Worm (Caenorhabditis elegans) whole organism, young adult: Measurements from ENCODE around the gene C24F3.2.

Experiments used
- F49E8.2 ChIP-seq: sonication (generic microtip); optimal IDR thresholded peaks from 3 replicates; lab custom pipeline; 2017; ENCODE audit warnings: missing genetic modification characterization, mild to moderate bottlenecking, missing compliant biosample characterization, antibody characterized with exemption, moderate library complexity; ENCODE audit not compliant: insufficient read depth
- F52B5.7 ChIP-seq: sonication (generic microtip); optimal IDR thresholded peaks from 2 replicates; lab custom pipeline; 2016; ENCODE audit warnings: mild to moderate bottlenecking, missing genetic modification characterization, missing compliant biosample characterization
- K11D2.4 ChIP-seq: fragments of 200-800 bp; sonication (Bioruptor generic); IDR thresholded peaks from 2 replicates; pipeline ENCODE4 v1.3.6; 2022; ENCODE audit warnings: missing genetic modification reagents, missing genetic modification characterization, missing compliant biosample characterization
- Y53F4B.3 ChIP-seq: fragments of 200-800 bp; sonication (Bioruptor generic); IDR thresholded peaks from 2 replicates; pipeline ENCODE4 v1.3.6; 2022; ENCODE audit warnings: missing genetic modification reagents, missing genetic modification characterization, missing compliant biosample characterization
- Y53G8AR.9 ChIP-seq: fragments of 200-800 bp; sonication (Bioruptor generic); conservative IDR thresholded peaks from 2 replicates; pipeline ENCODE4 v1.3.6; 2022; ENCODE audit warnings: missing genetic modification reagents, missing genetic modification characterization, missing compliant biosample characterization
- Y79H2A.3 ChIP-seq: fragments of 200-800 bp; sonication (Bioruptor generic); conservative IDR thresholded peaks from 2 replicates; pipeline ENCODE4 v1.3.6; 2022; ENCODE audit warnings: missing genetic modification reagents, missing genetic modification characterization, missing compliant biosample characterization
- ama-1 ChIP-seq, 3 experiments: fragments of 150-350 bp in 1 of 3; sonication (generic microtip) in 2 of 3; optimal IDR thresholded peaks; 2 replicates each; lab custom pipeline; 2014 to 2018; ENCODE audit warnings: missing biosample characterization in 2 of 3, missing genetic modification characterization in 2 of 3, missing genetic modification reagents in 2 of 3
- attf-3 ChIP-seq: fragments of 200-800 bp; sonication (Bioruptor generic); conservative IDR thresholded peaks from 2 replicates; pipeline ENCODE4 v1.3.6; 2022; ENCODE audit warnings: missing genetic modification reagents, missing genetic modification characterization, missing compliant biosample characterization
- attf-6 ChIP-seq: fragments of 200-800 bp; sonication (Bioruptor generic); IDR thresholded peaks from 2 replicates; pipeline ENCODE4 v1.3.6; 2022; ENCODE audit warnings: missing genetic modification reagents, missing genetic modification characterization, missing compliant biosample characterization
- bed-1 ChIP-seq: fragments of 200-800 bp; sonication (Bioruptor generic); IDR thresholded peaks from 2 replicates; pipeline ENCODE4 v1.3.6; 2022; ENCODE audit warnings: missing genetic modification reagents, missing genetic modification characterization, missing compliant biosample characterization
- bed-2 ChIP-seq: fragments of 200-800 bp; sonication (Bioruptor generic); IDR thresholded peaks from 2 replicates; pipeline ENCODE4 v1.3.6; 2022; ENCODE audit warnings: missing genetic modification reagents, missing genetic modification characterization, missing compliant biosample characterization
- ccch-3 ChIP-seq: fragments of 200-800 bp; sonication (Bioruptor generic); optimal IDR thresholded peaks from 2 replicates; lab custom pipeline; 2018; ENCODE audit warnings: mild to moderate bottlenecking, missing genetic modification characterization, missing compliant biosample characterization
- cebp-2 ChIP-seq: fragments of 200-800 bp; sonication (Bioruptor generic); IDR thresholded peaks from 2 replicates; pipeline ENCODE4 v1.3.6; 2022; ENCODE audit warnings: missing genetic modification characterization, missing compliant biosample characterization
- ceh-79 ChIP-seq: sonication (generic microtip); optimal IDR thresholded peaks from 2 replicates; lab custom pipeline; 2017; ENCODE audit warnings: mild to moderate bottlenecking, missing genetic modification characterization, missing compliant biosample characterization
- egl-18 ChIP-seq: fragments of 200-800 bp; sonication (Bioruptor generic); IDR thresholded peaks from 2 replicates; pipeline ENCODE4 v1.3.6; 2022; ENCODE audit warnings: missing genetic modification reagents, missing genetic modification characterization, missing compliant biosample characterization
- egrh-3 ChIP-seq: fragments of 200-800 bp; sonication (Bioruptor generic); IDR thresholded peaks from 2 replicates; pipeline ENCODE4 v1.3.6; 2022; ENCODE audit warnings: missing genetic modification reagents, missing genetic modification characterization, missing compliant biosample characterization
- ets-4 ChIP-seq: fragments of 200-800 bp; sonication (Bioruptor generic); optimal IDR thresholded peaks from 2 replicates; lab custom pipeline; 2018; ENCODE audit warnings: mild to moderate bottlenecking, missing genetic modification characterization, missing compliant biosample characterization
- fkh-3 ChIP-seq: sonication (generic microtip); optimal IDR thresholded peaks from 2 replicates; lab custom pipeline; 2016; ENCODE audit warnings: mild to moderate bottlenecking, missing genetic modification characterization, missing compliant biosample characterization
- hlh-12 ChIP-seq: sonication (generic microtip); optimal IDR thresholded peaks from 2 replicates; lab custom pipeline; 2016; ENCODE audit warnings: missing genetic modification characterization, missing compliant biosample characterization
- hlh-26 ChIP-seq: fragments of 200-800 bp; sonication (Bioruptor generic); conservative IDR thresholded peaks from 2 replicates; pipeline ENCODE4 v1.3.6; 2022; ENCODE audit warnings: missing genetic modification reagents, missing genetic modification characterization, missing compliant biosample characterization
- hmg-20 ChIP-seq: fragments of 200-800 bp; sonication (Bioruptor generic); IDR thresholded peaks from 2 replicates; pipeline ENCODE4 v1.3.6; 2022; ENCODE audit warnings: missing genetic modification reagents, missing genetic modification characterization, missing compliant biosample characterization
- let-607 ChIP-seq, 2 experiments: fragments of 200-800 bp in 1 of 2; sonication (Bioruptor generic) in 1 of 2; sonication (generic microtip) in 1 of 2; optimal IDR thresholded peaks; 2 replicates each; lab custom pipeline; 2016 to 2018; ENCODE audit warnings: mild to moderate bottlenecking in 2 of 2, missing compliant biosample characterization in 2 of 2, missing genetic modification characterization in 2 of 2, moderate library complexity in 2 of 2, missing genotype in 1 of 2
- lin-26 ChIP-seq: fragments of 200-800 bp; sonication (Bioruptor generic); IDR thresholded peaks from 2 replicates; pipeline ENCODE4 v1.3.6; 2022; ENCODE audit warnings: missing genetic modification reagents, missing genetic modification characterization, missing compliant biosample characterization
- lin-40 ChIP-seq: sonication (generic microtip); optimal IDR thresholded peaks from 2 replicates; lab custom pipeline; 2016; ENCODE audit warnings: missing genetic modification characterization, mild to moderate bottlenecking, missing compliant biosample characterization, missing genotype, missing genetic modification reagents
- lsl-1 ChIP-seq: fragments of 200-800 bp; sonication (Bioruptor generic); optimal IDR thresholded peaks from 2 replicates; lab custom pipeline; 2018; ENCODE audit warnings: mild to moderate bottlenecking, missing genetic modification characterization, moderate library complexity, missing compliant biosample characterization
- lsy-27 ChIP-seq: sonication (generic microtip); optimal IDR thresholded peaks from 2 replicates; lab custom pipeline; 2017; ENCODE audit warnings: missing genetic modification characterization, mild to moderate bottlenecking, missing compliant biosample characterization, antibody characterized with exemption, missing genotype, borderline replicate concordance; ENCODE audit not compliant: insufficient read depth
- madf-10 ChIP-seq: sonication (generic microtip); optimal IDR thresholded peaks from 2 replicates; lab custom pipeline; 2016; ENCODE audit warnings: mild to moderate bottlenecking, missing genetic modification characterization, missing compliant biosample characterization
- madf-3 ChIP-seq: fragments of 200-800 bp; sonication (Bioruptor generic); IDR thresholded peaks from 2 replicates; pipeline ENCODE4 v1.3.6; 2022; ENCODE audit warnings: missing genetic modification reagents, missing genetic modification characterization, missing compliant biosample characterization
- mcd-1 ChIP-seq: fragments of 200-800 bp; sonication (Bioruptor generic); IDR thresholded peaks from 2 replicates; pipeline ENCODE4 v1.3.6; 2022; ENCODE audit warnings: missing genetic modification reagents, missing genetic modification characterization, missing compliant biosample characterization
- nfyb-1 ChIP-seq: fragments of 200-800 bp; sonication (Bioruptor generic); IDR thresholded peaks from 2 replicates; pipeline ENCODE4 v1.3.6; 2022; ENCODE audit warnings: missing genetic modification reagents, missing genetic modification characterization, missing compliant biosample characterization
- nhr-80 ChIP-seq: sonication (generic microtip); optimal IDR thresholded peaks from 2 replicates; lab custom pipeline; 2016; ENCODE audit warnings: missing genetic modification characterization, missing compliant biosample characterization
- pbrm-1 ChIP-seq: fragments of 200-800 bp; sonication (Bioruptor generic); IDR thresholded peaks from 2 replicates; pipeline ENCODE4 v1.3.6; 2022; ENCODE audit warnings: missing genetic modification reagents, missing genetic modification characterization, missing compliant biosample characterization
- rpc-1 ChIP-seq, 2 experiments: fragments of 150-350 bp in 1 of 2; sonication (generic microtip) in 1 of 2; optimal IDR thresholded peaks; 2 replicates each; lab custom pipeline; 2014 to 2018; ENCODE audit warnings: missing biosample characterization in 1 of 2, missing genetic modification characterization in 1 of 2, missing genetic modification reagents in 1 of 2, missing genotype in 1 of 2
- sea-2 ChIP-seq: fragments of 200-800 bp; sonication (Bioruptor generic); IDR thresholded peaks from 2 replicates; pipeline ENCODE4 v1.3.6; 2022; ENCODE audit warnings: missing genetic modification characterization, missing compliant biosample characterization
- snpc-4 ChIP-seq, 5 experiments: fragments of 150-350 bp in 1 of 5; sonication (generic microtip) in 4 of 5; optimal IDR thresholded peaks; 2 replicates each; lab custom pipeline; 2014 to 2018; ENCODE audit warnings: missing genetic modification characterization in 5 of 5, missing biosample characterization in 3 of 5, antibody characterized with exemption in 2 of 5, mild to moderate bottlenecking in 2 of 5, missing compliant biosample characterization in 2 of 5, missing genotype in 2 of 5, moderate library complexity in 2 of 5, missing genetic modification reagents in 1 of 5
- somi-1 ChIP-seq: fragments of 200-800 bp; sonication (Bioruptor generic); optimal IDR thresholded peaks from 2 replicates; lab custom pipeline; 2018; ENCODE audit warnings: mild to moderate bottlenecking, missing genetic modification characterization, missing compliant biosample characterization
- sptf-2 ChIP-seq: fragments of 200-800 bp; sonication (Bioruptor generic); optimal IDR thresholded peaks from 2 replicates; lab custom pipeline; 2018; ENCODE audit warnings: mild to moderate bottlenecking, missing genetic modification characterization, missing compliant biosample characterization
- unc-130 ChIP-seq: sonication (generic microtip); optimal IDR thresholded peaks from 2 replicates; lab custom pipeline; 2016; ENCODE audit warnings: missing genetic modification reagents, missing genetic modification characterization, missing compliant biosample characterization
- zfh-2 ChIP-seq: fragments of 200-800 bp; sonication (Bioruptor generic); conservative IDR thresholded peaks from 2 replicates; pipeline ENCODE4 v1.3.6; 2022; ENCODE audit warnings: missing genetic modification reagents, missing genetic modification characterization, missing compliant biosample characterization
- zim-3 ChIP-seq: sonication (generic microtip); optimal IDR thresholded peaks from 2 replicates; lab custom pipeline; 2017; ENCODE audit warnings: mild to moderate bottlenecking, missing genetic modification characterization, moderate library complexity, missing compliant biosample characterization

C24F3.2 gene

DNA sequence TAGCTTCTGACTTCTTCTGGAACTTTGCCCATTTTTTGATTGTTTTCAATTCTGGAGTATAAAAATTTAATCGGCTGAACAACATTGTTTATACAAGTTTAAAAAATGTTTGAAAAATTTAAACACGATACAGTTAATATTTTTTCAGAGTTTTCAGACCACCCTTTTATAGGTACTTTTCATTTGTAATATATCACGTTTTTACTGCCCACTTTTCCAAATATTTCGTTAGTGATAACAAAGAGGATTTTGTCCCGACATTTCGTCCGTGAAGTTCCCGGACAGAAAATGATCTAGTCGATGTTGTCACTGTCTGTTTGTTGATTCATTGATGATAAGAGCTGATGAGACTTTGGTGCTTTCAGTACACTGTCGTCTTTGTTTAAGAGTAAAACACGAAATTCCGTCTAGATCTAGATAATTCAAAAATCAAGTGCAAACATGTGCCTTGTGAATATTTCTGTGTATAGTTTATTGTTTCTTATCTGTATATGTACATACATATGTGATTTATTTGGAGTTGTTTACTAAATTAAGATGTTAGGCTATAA is 13.0 kb downstream of the C24F3.2 start, which contains the start of gene ech-9:
TSS of gene ech-9 (minus strand) at position 51 of the 551 bp plus-strand sequence.
- no peak for TF ChIP-seq unc-130
- TF ChIP-seq sptf-2: no peak
- no peak for TF ChIP-seq rpc-1 (optimal IDR thresholded peaks at IDR 0.05; lab: Kevin White, UChicago)
- no peak for TF ChIP-seq rpc-1 (tag; optimal IDR thresholded peaks at IDR 0.05; lab: Kevin White, UChicago)
- TF ChIP-seq sea-2 (GFP tag; lab: Robert Waterston, UW): no peak
- TF ChIP-seq lin-40 (tag; lab: Kevin White, UChicago): no peak
- no peak for TF ChIP-seq hlh-12 (tag; lab: Kevin White, UChicago)
- TF ChIP-seq cebp-2 (GFP tag; lab: Robert Waterston, UW): no peak
- TF ChIP-seq hmg-20 (GFP tag; lab: Robert Waterston, UW): no peak
- no peak for TF ChIP-seq mcd-1 (GFP tag; lab: Robert Waterston, UW)

ce11 chrIV:10236106-10236505 is 13.8 kb downstream of the C24F3.2 start:
- TF ChIP-seq ama-1 (optimal IDR thresholded peaks at IDR 0.05; lab: Kevin White, UChicago) (no peak), ama-1 (GFP tag; optimal IDR thresholded peaks at IDR 0.05; lab: Kevin White, UChicago) (no peak), madf-3 (GFP tag; lab: Robert Waterston, UW) (no peak), nhr-80 (tag; lab: Kevin White, UChicago) (peak; percentile 68), let-607 (tag; optimal IDR thresholded peaks at IDR 0.05; lab: Kevin White, UChicago) (peak in 1 of 2 experiments; percentile 12), ets-4 (GFP tag; lab: Kevin White, UChicago) (peak; percentile 52)

ce11 chrIV:10239045-10239444 is 16.7 kb downstream of the C24F3.2 start, which contains the start of gene ech-8:
ech-8 (minus strand) TSS chrIV:10239176.
- TF ChIP-seq attf-6: no peak
- TF ChIP-seq F49E8.2 (tag; lab: Kevin White, UChicago): no peak
- TF ChIP-seq pbrm-1 (GFP tag; lab: Robert Waterston, UW): no peak
- no peak for TF ChIP-seq egl-18 (GFP tag; lab: Robert Waterston, UW)
- no peak for TF ChIP-seq Y79H2A.3 (GFP tag; lab: Robert Waterston, UW)
- TF ChIP-seq Y53G8AR.9 (GFP tag; lab: Robert Waterston, UW): no peak
- no peak for TF ChIP-seq nfyb-1 (GFP tag; lab: Robert Waterston, UW)
- no peak for TF ChIP-seq unc-130
- TF ChIP-seq F52B5.7 (tag; lab: Kevin White, UChicago): no peak
- TF ChIP-seq snpc-4 (GFP tag; optimal IDR thresholded peaks at IDR 0.05; lab: Kevin White, UChicago): no peak
- no peak for TF ChIP-seq snpc-4 (tag; optimal IDR thresholded peaks at IDR 0.05; lab: Kevin White, UChicago)
- no peak for TF ChIP-seq egrh-3
- TF ChIP-seq rpc-1 (optimal IDR thresholded peaks at IDR 0.05; lab: Kevin White, UChicago): no peak
- TF ChIP-seq rpc-1 (tag; optimal IDR thresholded peaks at IDR 0.05; lab: Kevin White, UChicago): no peak
- TF ChIP-seq lin-40 (tag; lab: Kevin White, UChicago): no peak

- TF ChIP-seq lsl-1 (GFP tag; lab: Kevin White, UChicago): no peak
- no peak for TF ChIP-seq Y53F4B.3 (GFP tag; lab: Robert Waterston, UW)
- TF ChIP-seq lin-26 (GFP tag; lab: Robert Waterston, UW): no peak
- no peak for TF ChIP-seq attf-3
- TF ChIP-seq bed-1: no peak
- no peak for TF ChIP-seq bed-2
- no peak for TF ChIP-seq K11D2.4
- no peak for TF ChIP-seq ceh-79 (tag; lab: Kevin White, UChicago)
- TF ChIP-seq zim-3 (tag; lab: Kevin White, UChicago): no peak
- no peak for TF ChIP-seq somi-1 (GFP tag; lab: Kevin White, UChicago)
- TF ChIP-seq madf-10 (tag; lab: Kevin White, UChicago): no peak
- TF ChIP-seq ccch-3 (GFP tag; lab: Kevin White, UChicago): no peak
- TF ChIP-seq zfh-2 (GFP tag; lab: Robert Waterston, UW): no peak
- TF ChIP-seq F52B5.7 (tag; lab: Kevin White, UChicago): no peak
- no peak for TF ChIP-seq lsy-27
- no peak for TF ChIP-seq fkh-3 (tag; lab: Kevin White, UChicago)
- TF ChIP-seq let-607 (tag; optimal IDR thresholded peaks at IDR 0.05; lab: Kevin White, UChicago): no peak
- TF ChIP-seq hlh-26 (GFP tag; lab: Robert Waterston, UW): no peak
- TF ChIP-seq, all 124 proteins: peak for 0
Observed at ce11 chrIV:10241659-10242058, 19.3 kb downstream of the C24F3.2 start, which contains the start of gene lipl-7. lipl-7 (minus strand) TSS chrIV:10241823.
